Worm (Caenorhabditis elegans) whole organism, L4 larva: ENCODE measurements around the gene srh-19.

Experiments
- F10B5.3 ChIP-seq: sonication (generic microtip); optimal IDR thresholded peaks from 2 replicates; lab custom pipeline; 2016; ENCODE audit warnings: mild to moderate bottlenecking, missing genetic modification characterization, missing compliant biosample characterization
- F37D6.2 ChIP-seq: sonication (generic microtip); optimal IDR thresholded peaks from 2 replicates; lab custom pipeline; 2016; ENCODE audit warnings: mild to moderate bottlenecking, missing genetic modification characterization, missing compliant biosample characterization
- F44E2.7 ChIP-seq: fragments of 200-800 bp; sonication (Bioruptor generic); IDR thresholded peaks from 2 replicates; pipeline ENCODE4 v2.1.2; 2022; ENCODE audit warnings: missing genetic modification characterization, missing compliant biosample characterization
- F49E8.2 ChIP-seq: sonication (generic microtip); optimal IDR thresholded peaks from 2 replicates; lab custom pipeline; 2016; ENCODE audit warnings: missing compliant biosample characterization, mild to moderate bottlenecking, missing genetic modification characterization, borderline replicate concordance
- R02D3.7 ChIP-seq: fragments of 150-350 bp; sonication (generic microtip); optimal IDR thresholded peaks from 3 replicates; lab custom pipeline; 2014; ENCODE audit warnings: missing biosample characterization, missing genetic modification characterization
- Y5F2A.4 ChIP-seq: fragments of 200-800 bp; sonication (Bioruptor generic); optimal IDR thresholded peaks from 2 replicates; lab custom pipeline; 2018; ENCODE audit warnings: mild to moderate bottlenecking, missing genetic modification characterization, missing compliant biosample characterization
- Y75B8A.6 ChIP-seq: fragments of 200-800 bp; sonication (Bioruptor generic); IDR thresholded peaks from 2 replicates; pipeline ENCODE4 v1.3.6; 2022; ENCODE audit warnings: missing genetic modification reagents, missing genetic modification characterization, missing compliant biosample characterization
- ZK337.2 ChIP-seq: fragments of 200-800 bp; sonication (Bioruptor generic); IDR thresholded peaks from 2 replicates; pipeline ENCODE4 v1.3.6; 2022; ENCODE audit warnings: missing genetic modification reagents, missing genetic modification characterization, missing compliant biosample characterization
- ama-1 ChIP-seq: fragments of 150-350 bp; optimal IDR thresholded peaks from 2 replicates; lab custom pipeline; 2014; ENCODE audit warnings: inconsistent platforms, mixed read lengths
- arid-1 ChIP-seq: fragments of 200-800 bp; sonication (Bioruptor generic); conservative IDR thresholded peaks from 2 replicates; pipeline ENCODE4 v1.3.6; 2022; ENCODE audit warnings: missing genetic modification reagents, missing genetic modification characterization, missing compliant biosample characterization
- ceh-20 ChIP-seq: fragments of 200-800 bp; sonication (Bioruptor generic); IDR thresholded peaks from 2 replicates; pipeline ENCODE4 v1.3.6; 2022; ENCODE audit warnings: missing genetic modification reagents, missing genetic modification characterization, missing compliant biosample characterization
- ceh-28 ChIP-seq: fragments of 150-350 bp; optimal IDR thresholded peaks from 2 replicates; lab custom pipeline; 2014; ENCODE audit warnings: missing biosample characterization, missing genetic modification reagents, missing genetic modification characterization
- ceh-32 ChIP-seq: sonication (generic microtip); optimal IDR thresholded peaks from 2 replicates; lab custom pipeline; 2016; ENCODE audit warnings: mild to moderate bottlenecking, missing genetic modification characterization, missing compliant biosample characterization; ENCODE audit not compliant: poor library complexity
- ceh-44 ChIP-seq: fragments of 200-800 bp; sonication (Bioruptor generic); IDR thresholded peaks from 2 replicates; pipeline ENCODE4 v1.3.6; 2022; ENCODE audit warnings: missing genetic modification reagents, missing genetic modification characterization, missing compliant biosample characterization
- ceh-62 ChIP-seq: sonication (generic microtip); optimal IDR thresholded peaks from 2 replicates; lab custom pipeline; 2017; ENCODE audit warnings: missing biosample characterization, missing genetic modification characterization
- ctbp-1 ChIP-seq: fragments of 200-800 bp; sonication (Bioruptor generic); IDR thresholded peaks from 2 replicates; pipeline ENCODE4 v1.3.6; 2022; ENCODE audit warnings: missing genetic modification reagents, missing genetic modification characterization, missing compliant biosample characterization
- daf-12 ChIP-seq: fragments of 150-350 bp; optimal IDR thresholded peaks from 2 replicates; lab custom pipeline; 2014; ENCODE audit warnings: missing biosample characterization, missing genetic modification reagents, missing genetic modification characterization
- daf-16 ChIP-seq, 3 experiments: sonication (generic microtip); optimal IDR thresholded peaks; 2 replicates each; lab custom pipeline; 2016 to 2017; ENCODE audit warnings: missing genetic modification characterization in 3 of 3, missing genetic modification reagents in 3 of 3, mild to moderate bottlenecking in 2 of 3, missing compliant biosample characterization in 2 of 3, missing biosample characterization in 1 of 3, moderate library complexity in 1 of 3
- dmd-6 ChIP-seq: fragments of 200-800 bp; sonication (Bioruptor generic); IDR thresholded peaks from 2 replicates; pipeline ENCODE4 v1.3.6; 2022; ENCODE audit warnings: missing genetic modification reagents, missing genetic modification characterization, missing compliant biosample characterization
- dve-1 ChIP-seq: sonication (generic microtip); optimal IDR thresholded peaks from 2 replicates; lab custom pipeline; 2017; ENCODE audit warnings: antibody characterized with exemption, mild to moderate bottlenecking, missing genetic modification characterization, missing compliant biosample characterization; ENCODE audit not compliant: insufficient read depth
- egl-27 ChIP-seq: sonication (generic microtip); optimal IDR thresholded peaks from 3 replicates; lab custom pipeline; 2017; ENCODE audit warnings: missing biosample characterization, missing genetic modification reagents, missing genetic modification characterization
- fkh-10 ChIP-seq: fragments of 150-350 bp; optimal IDR thresholded peaks from 2 replicates; lab custom pipeline; 2014; ENCODE audit warnings: missing biosample characterization, missing genetic modification reagents, missing genetic modification characterization
- hif-1 ChIP-seq, 2 experiments: sonication (generic microtip); optimal IDR thresholded peaks; 2 replicates each; lab custom pipeline; 2016 to 2017; ENCODE audit warnings: missing compliant biosample characterization in 2 of 2, missing genetic modification characterization in 2 of 2, missing genetic modification reagents in 2 of 2, missing genotype in 2 of 2, mild to moderate bottlenecking in 1 of 2
- hlh-11 ChIP-seq: fragments of 200-800 bp; sonication (Bioruptor generic); optimal IDR thresholded peaks from 2 replicates; lab custom pipeline; 2018; ENCODE audit warnings: mild to moderate bottlenecking, missing genetic modification characterization, missing compliant biosample characterization
- hlh-30 ChIP-seq: sonication (generic microtip); optimal IDR thresholded peaks from 2 replicates; lab custom pipeline; 2017; ENCODE audit warnings: antibody characterized with exemption, mild to moderate bottlenecking, missing genetic modification characterization, missing compliant biosample characterization; ENCODE audit not compliant: insufficient read depth
- lin-13 ChIP-seq: fragments of 150-350 bp; optimal IDR thresholded peaks from 2 replicates; lab custom pipeline; 2014; ENCODE audit warnings: missing biosample characterization, missing genetic modification reagents, missing genetic modification characterization
- lin-39 ChIP-seq: fragments of 150-350 bp; optimal IDR thresholded peaks from 2 replicates; lab custom pipeline; 2014; ENCODE audit warnings: missing biosample characterization, missing genetic modification reagents, missing genetic modification characterization
- lsy-2 ChIP-seq, 2 experiments: fragments of 150-350 bp in 1 of 2; sonication (generic microtip) in 1 of 2; optimal IDR thresholded peaks; 2 replicates each; lab custom pipeline; 2014 to 2017; ENCODE audit warnings: missing biosample characterization in 2 of 2, missing genetic modification characterization in 2 of 2
- mdl-1 ChIP-seq, 2 experiments: fragments of 150-350 bp in 1 of 2; sonication (generic microtip) in 1 of 2; optimal IDR thresholded peaks; 2 replicates each; lab custom pipeline; 2014 to 2017; ENCODE audit warnings: missing biosample characterization in 2 of 2, missing genetic modification characterization in 2 of 2
- mxl-3 ChIP-seq: fragments of 200-800 bp; sonication (Bioruptor generic); optimal IDR thresholded peaks from 2 replicates; lab custom pipeline; 2018; ENCODE audit warnings: mild to moderate bottlenecking, missing genetic modification characterization, missing compliant biosample characterization
- nhr-10 ChIP-seq: fragments of 150-350 bp; optimal IDR thresholded peaks from 2 replicates; lab custom pipeline; 2014; ENCODE audit warnings: missing biosample characterization, missing genetic modification characterization
- nhr-237 ChIP-seq: sonication (generic microtip); optimal IDR thresholded peaks from 2 replicates; lab custom pipeline; 2017; ENCODE audit warnings: missing biosample characterization, missing genetic modification characterization
- nhr-28 ChIP-seq: fragments of 150-350 bp; optimal IDR thresholded peaks from 2 replicates; lab custom pipeline; 2014; ENCODE audit warnings: missing biosample characterization, missing genetic modification characterization
- nhr-41 ChIP-seq: fragments of 200-800 bp; sonication (Bioruptor generic); IDR thresholded peaks from 2 replicates; pipeline ENCODE4 v1.3.6; 2022; ENCODE audit warnings: missing genetic modification reagents, missing genetic modification characterization, missing compliant biosample characterization
- nhr-42 ChIP-seq: fragments of 200-800 bp; sonication (Bioruptor generic); IDR thresholded peaks from 2 replicates; pipeline ENCODE4 v1.3.6; 2022; ENCODE audit warnings: missing genetic modification characterization, missing compliant biosample characterization
- nhr-6 ChIP-seq: fragments of 150-350 bp; optimal IDR thresholded peaks from 2 replicates; lab custom pipeline; 2014; ENCODE audit warnings: missing biosample characterization, missing genetic modification characterization
- nhr-76 ChIP-seq: fragments of 150-350 bp; optimal IDR thresholded peaks from 2 replicates; lab custom pipeline; 2014; ENCODE audit warnings: missing biosample characterization, missing genetic modification characterization
- nhr-77 ChIP-seq: fragments of 150-350 bp; optimal IDR thresholded peaks from 2 replicates; lab custom pipeline; 2014; ENCODE audit warnings: missing biosample characterization, missing genetic modification characterization
- pqm-1 ChIP-seq: sonication (generic microtip); optimal IDR thresholded peaks from 2 replicates; lab custom pipeline; 2017; ENCODE audit warnings: missing biosample characterization, missing genetic modification characterization
- saeg-2 ChIP-seq: fragments of 200-800 bp; sonication (Bioruptor generic); IDR thresholded peaks from 2 replicates; pipeline ENCODE4 v1.3.6; 2022; ENCODE audit warnings: missing genetic modification reagents, missing genetic modification characterization, missing compliant biosample characterization
- sdz-12 ChIP-seq: fragments of 200-800 bp; sonication (Bioruptor generic); optimal IDR thresholded peaks from 2 replicates; lab custom pipeline; 2018; ENCODE audit warnings: mild to moderate bottlenecking, missing genetic modification characterization, missing compliant biosample characterization
- set-16 ChIP-seq: fragments of 200-800 bp; sonication (Bioruptor generic); IDR thresholded peaks from 2 replicates; pipeline ENCODE4 v1.3.6; 2022; ENCODE audit warnings: missing genetic modification reagents, missing genetic modification characterization, missing compliant biosample characterization
- snpc-1.2 ChIP-seq: fragments of 200-800 bp; sonication (Bioruptor generic); IDR thresholded peaks from 2 replicates; pipeline ENCODE4 v1.3.6; 2022; ENCODE audit warnings: missing genetic modification reagents, missing genetic modification characterization, missing compliant biosample characterization
- snpc-4 ChIP-seq: fragments of 150-350 bp; optimal IDR thresholded peaks from 2 replicates; lab custom pipeline; 2014; ENCODE audit warnings: missing biosample characterization, missing genetic modification characterization
- vab-7 ChIP-seq: fragments of 200-800 bp; sonication (Bioruptor generic); IDR thresholded peaks from 2 replicates; pipeline ENCODE4 v1.3.6; 2022; ENCODE audit warnings: missing genetic modification reagents, missing genetic modification characterization, missing compliant biosample characterization
- zag-1 ChIP-seq: fragments of 150-350 bp; optimal IDR thresholded peaks from 2 replicates; lab custom pipeline; 2014; ENCODE audit warnings: missing biosample characterization, missing genetic modification characterization
- zfp-3 ChIP-seq: fragments of 200-800 bp; sonication (Bioruptor generic); conservative IDR thresholded peaks from 2 replicates; pipeline ENCODE4 v1.3.6; 2022; ENCODE audit warnings: missing genetic modification reagents, missing genetic modification characterization, missing compliant biosample characterization
- zip-11 ChIP-seq: fragments of 200-800 bp; sonication (Bioruptor generic); IDR thresholded peaks from 2 replicates; pipeline ENCODE4 v1.3.6; 2022; ENCODE audit warnings: missing genetic modification characterization, missing compliant biosample characterization
- zip-2 ChIP-seq: fragments of 150-350 bp; optimal IDR thresholded peaks from 2 replicates; lab custom pipeline; 2014; ENCODE audit warnings: missing biosample characterization, missing genetic modification characterization
- ztf-7 ChIP-seq: fragments of 150-350 bp; optimal IDR thresholded peaks from 2 replicates; lab custom pipeline; 2014; ENCODE audit warnings: missing biosample characterization, missing genetic modification characterization

The srh-19 gene

ce11 chrX:1389382-1389983 lies 23.5 kb upstream of the srh-19 start (continued):
- peak; percentile 95 for TF ChIP-seq hlh-30 (tag; lab: Kevin White, UChicago)
- TF ChIP-seq Y5F2A.4 (GFP tag; lab: Kevin White, UChicago): peak; percentile 61
- peak; percentile 77 for TF ChIP-seq ceh-32 (tag; lab: Kevin White, UChicago)
- TF ChIP-seq nhr-77 (tag; lab: Kevin White, UChicago): peak; percentile 99
- TF ChIP-seq ctbp-1: peak; percentile 90
- peak; percentile 96 for TF ChIP-seq nhr-42 (GFP tag; lab: Robert Waterston, UW)
- peak; percentile 77 for TF ChIP-seq nhr-28 (tag; lab: Kevin White, UChicago)
- TF ChIP-seq daf-12 (tag; lab: Kevin White, UChicago): no peak
- TF ChIP-seq snpc-4 (tag; lab: Kevin White, UChicago): no peak
- peak; percentile 81; the same call in 1 of the 2 replicates for TF ChIP-seq saeg-2 (GFP tag; lab: Robert Waterston, UW)
- peak; percentile 93 for TF ChIP-seq ztf-7 (tag; lab: Kevin White, UChicago)
- peak; percentile 79 to 98 for TF ChIP-seq daf-16 (GFP tag; optimal IDR thresholded peaks at IDR 0.05; lab: Kevin White, UChicago)
- TF ChIP-seq daf-16 (tag; optimal IDR thresholded peaks at IDR 0.05; lab: Kevin White, UChicago): peak; percentile 82
- TF ChIP-seq nhr-237 (tag; lab: Kevin White, UChicago): peak; percentile 78
- TF ChIP-seq zip-11: no peak
- no peak for TF ChIP-seq snpc-1.2
- TF ChIP-seq lin-13 (GFP tag; lab: Kevin White, UChicago): peak; percentile 95
- TF ChIP-seq F49E8.2 (tag; lab: Kevin White, UChicago): no peak
- TF ChIP-seq ceh-62: no peak
- peak; percentile 69 to 85 for TF ChIP-seq mdl-1 (tag; optimal IDR thresholded peaks at IDR 0.05; lab: Kevin White, UChicago)
- TF ChIP-seq ceh-28 (tag; lab: Kevin White, UChicago): peak; percentile 66
- TF ChIP-seq ceh-20 (GFP tag; lab: Robert Waterston, UW): peak; percentile 75
- TF ChIP-seq arid-1 (GFP tag; lab: Robert Waterston, UW): no peak; the same call in 1 of the 2 replicates
- peak; percentile 88 for TF ChIP-seq dmd-6 (GFP tag; lab: Robert Waterston, UW)
- peak; percentile 90 for TF ChIP-seq vab-7 (GFP tag; lab: Robert Waterston, UW)
- TF ChIP-seq fkh-10 (GFP tag; lab: Kevin White, UChicago): peak; percentile 77
- no peak for TF ChIP-seq egl-27 (tag; lab: Kevin White, UChicago)
- peak; percentile 92 to 93 for TF ChIP-seq lsy-2 (tag; optimal IDR thresholded peaks at IDR 0.05; lab: Kevin White, UChicago)
- peak; percentile 74 for TF ChIP-seq zfp-3 (GFP tag; lab: Robert Waterston, UW)
- peak; percentile 89 for TF ChIP-seq hlh-11 (tag; lab: Kevin White, UChicago)
- 0 out of 2 replicates have a peak, but pooled peaks have one; percentile 32 for TF ChIP-seq ceh-44
- TF ChIP-seq F37D6.2 (tag; lab: Kevin White, UChicago): peak; percentile 97
- peak; percentile 98 for TF ChIP-seq nhr-6
- TF ChIP-seq zag-1: peak; percentile 64
- TF ChIP-seq pqm-1 (tag; lab: Kevin White, UChicago): peak; percentile 19
- TF ChIP-seq Y75B8A.6: no peak
- peak; percentile 94 for TF ChIP-seq zip-2 (tag; lab: Kevin White, UChicago)
- peak; percentile 79; the same call in 1 of the 2 replicates for TF ChIP-seq ZK337.2 (GFP tag; lab: Robert Waterston, UW)
- peak; percentile 76 for TF ChIP-seq mxl-3 (GFP tag; lab: Kevin White, UChicago)
- TF ChIP-seq lin-39 (tag; lab: Kevin White, UChicago): peak; percentile 70
- TF ChIP-seq set-16: no peak
- TF ChIP-seq dve-1 (tag; lab: Kevin White, UChicago): peak; percentile 94
- TF ChIP-seq nhr-76 (tag; lab: Kevin White, UChicago): peak; percentile 89
- TF ChIP-seq nhr-10: peak; percentile 92
- no peak for TF ChIP-seq sdz-12
- TF ChIP-seq nhr-41: no peak
- TF ChIP-seq F10B5.3 (tag; lab: Kevin White, UChicago): peak; percentile 83
- TF ChIP-seq F44E2.7 (GFP tag; lab: Robert Waterston, UW): no peak
- TF ChIP-seq R02D3.7: no peak
- TF ChIP-seq ama-1 (lab: Kevin White, UChicago): no peak
- TF ChIP-seq hif-1 (tag; optimal IDR thresholded peaks at IDR 0.05; lab: Kevin White, UChicago): peak; percentile 49 to 54
